Worm (Caenorhabditis elegans) whole organism, early embryonic: ENCODE results near the gene C24F3.2.

ENCODE experiments used
- aly-1 ChIP-seq: sonication (generic microtip); optimal IDR thresholded peaks from 2 replicates; lab custom pipeline; 2016; ENCODE audit warnings: missing genetic modification characterization, missing compliant biosample characterization
- ama-1 ChIP-seq: fragments of 150-350 bp; optimal IDR thresholded peaks from 2 replicates; lab custom pipeline; 2014
- ceh-13 ChIP-seq: fragments of 200-800 bp; sonication (Bioruptor generic); optimal IDR thresholded peaks from 2 replicates; lab custom pipeline; 2018; ENCODE audit warnings: mild to moderate bottlenecking, missing genetic modification characterization, missing compliant biosample characterization
- ceh-36 ChIP-seq: sonication (generic microtip); optimal IDR thresholded peaks from 2 replicates; lab custom pipeline; 2016; ENCODE audit warnings: missing genetic modification characterization, inconsistent platforms, missing compliant biosample characterization
- hmbx-1 ChIP-seq: sonication (generic microtip); optimal IDR thresholded peaks from 2 replicates; lab custom pipeline; 2016; ENCODE audit warnings: mild to moderate bottlenecking, missing genetic modification characterization, missing compliant biosample characterization
- pes-1 ChIP-seq: fragments of 200-800 bp; sonication (Bioruptor generic); IDR thresholded peaks from 2 replicates; pipeline ENCODE4 v1.3.6; 2022; ENCODE audit warnings: missing genetic modification reagents, missing genetic modification characterization, missing compliant biosample characterization
- tbx-37 ChIP-seq: fragments of 200-800 bp; sonication (Bioruptor generic); conservative IDR thresholded peaks from 2 replicates; pipeline ENCODE4 v1.3.6; 2022; ENCODE audit warnings: missing genetic modification reagents, missing genetic modification characterization, missing compliant biosample characterization

- TF ChIP-seq ceh-13 (GFP tag; lab: Kevin White, UChicago) (no peak), ama-1 (no peak), tbx-37 (no peak), aly-1 (no peak), ceh-36 (tag; lab: Kevin White, UChicago) (no peak), hmbx-1 (tag; lab: Kevin White, UChicago) (no peak), pes-1 (no peak)
Observed at ce11 chrIV:10194345-10194744, 28.0 kb upstream of the C24F3.2 start, which contains the start of gene ptrg-1.
